Worm (Caenorhabditis elegans): Measurements from ENCODE around the gene nhr-63.

The nhr-63 gene

DNA sequence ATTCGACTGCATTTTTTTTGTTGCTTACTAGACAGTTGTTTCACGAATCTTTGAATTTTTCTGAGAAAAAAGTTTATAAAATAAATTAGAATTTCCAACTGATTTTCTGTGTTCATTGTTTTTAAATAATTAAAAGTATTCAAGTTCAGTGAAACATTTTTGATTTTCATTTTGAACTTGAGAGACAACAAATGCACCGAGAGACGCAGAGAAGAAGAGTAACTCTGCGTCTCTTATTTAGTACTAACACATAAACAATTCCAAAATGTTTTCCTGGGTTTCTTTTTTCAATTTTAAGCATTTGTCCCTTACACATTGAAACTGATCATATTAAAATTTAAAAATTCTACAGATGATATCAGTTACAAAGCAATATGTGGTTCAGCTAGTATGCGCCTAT, 42.9 kb upstream of the nhr-63 start:
- TF ChIP-seq mes-2 (tag; optimal IDR thresholded peaks at IDR 0.05; ENCODE audit: poor library complexity, severe bottlenecking) (no peak), nhr-48 (tag; optimal IDR thresholded peaks at IDR 0.05) (peak; percentile 26)

DNA sequence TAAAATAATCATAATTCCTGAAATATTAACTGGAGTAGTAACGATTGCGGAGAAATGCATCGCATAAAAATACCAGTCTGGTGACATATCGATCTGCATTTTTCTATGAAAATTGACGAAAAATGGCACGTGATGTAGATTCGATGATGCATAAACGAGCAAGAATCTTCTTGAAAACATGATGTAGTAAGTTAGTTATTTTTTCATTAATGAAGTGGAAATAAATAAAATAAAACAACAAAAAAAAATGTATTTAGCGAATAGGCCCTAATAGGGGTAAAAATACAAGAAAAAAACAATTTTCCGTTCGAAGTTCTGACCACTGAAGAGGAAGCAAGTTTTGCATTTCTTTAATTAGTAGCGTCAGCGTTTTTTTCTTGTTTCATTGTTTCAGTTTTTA, 37.3 kb upstream of the nhr-63 start, which contains the start of gene sri-2:
Gene sri-2 (minus strand): TSS at position 101 of the 400 bp plus-strand sequence.
- TF ChIP-seq egl-43 (GFP tag; IDR thresholded peaks at IDR 0.05) (no peak), aha-1 (tag) (peak; percentile 21), ceh-44 (GFP tag; IDR thresholded peaks at IDR 0.05) (no peak)

DNA sequence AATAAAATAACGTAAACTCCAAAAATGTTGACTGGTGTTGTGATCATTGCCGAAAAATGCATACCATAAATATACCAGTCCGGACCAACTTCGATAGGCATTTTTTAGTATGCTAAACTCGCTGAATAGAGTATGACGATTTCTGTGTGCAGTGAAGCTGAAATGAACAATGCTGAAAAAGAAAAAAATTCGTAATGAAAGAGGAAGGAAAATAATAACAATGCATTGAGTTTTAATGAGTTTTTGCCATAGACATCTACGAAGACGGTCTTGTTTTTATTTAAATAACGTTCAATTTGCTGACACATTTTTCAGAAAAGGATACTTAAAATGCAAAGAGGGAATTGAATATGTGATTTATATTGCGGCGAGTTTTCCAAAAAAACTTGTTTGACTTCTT, 34.8 kb upstream of the nhr-63 start, which contains the start of gene sri-1:
Gene sri-1 (minus strand): TSS at position 101 of the 400 bp plus-strand sequence.
- TF ChIP-seq dpl-1 (GFP tag; optimal IDR thresholded peaks at IDR 0.05) = no peak
- TF ChIP-seq dmd-6 (GFP tag; IDR thresholded peaks at IDR 0.05) = no peak
- TF ChIP-seq cey-2 (tag; optimal IDR thresholded peaks at IDR 0.05; ENCODE audit: borderline replicate concordance, insufficient read depth) = no peak
- TF ChIP-seq spr-1 (tag; optimal IDR thresholded peaks at IDR 0.05) = no peak
- no peak for TF ChIP-seq madf-5 (GFP tag; IDR thresholded peaks at IDR 0.05)

- TF ChIP-seq nhr-48 (tag; optimal IDR thresholded peaks at IDR 0.05) = no peak
- no peak for TF ChIP-seq lim-7 (GFP tag; IDR thresholded peaks at IDR 0.05)
- no peak for TF ChIP-seq pha-4 (GFP tag; IDR thresholded peaks at IDR 0.05)
- no peak for TF ChIP-seq pha-4 (tag; optimal IDR thresholded peaks at IDR 0.05)
- TF ChIP-seq T26A8.4 (GFP tag; IDR thresholded peaks at IDR 0.05) = no peak
- TF ChIP-seq F49E8.2 (tag; optimal IDR thresholded peaks at IDR 0.05; ENCODE audit: borderline replicate concordance) = no peak
- TF ChIP-seq F44E2.7 (GFP tag; IDR thresholded peaks at IDR 0.05) = no peak
- TF ChIP-seq lir-3 (tag; optimal IDR thresholded peaks at IDR 0.05) = no peak
- no peak for TF ChIP-seq set-16 (GFP tag; IDR thresholded peaks at IDR 0.05)
- no peak for TF ChIP-seq dmd-6 (GFP tag; IDR thresholded peaks at IDR 0.05)
- no peak for TF ChIP-seq ama-1 (optimal IDR thresholded peaks at IDR 0.05)
- no peak for TF ChIP-seq hlh-11 (tag; optimal IDR thresholded peaks at IDR 0.05)
- TF ChIP-seq ZK337.2 (GFP tag; IDR thresholded peaks at IDR 0.05) = no peak
- no peak for TF ChIP-seq dpl-1 (GFP tag; optimal IDR thresholded peaks at IDR 0.05)
- TF ChIP-seq aly-2 (tag; optimal IDR thresholded peaks at IDR 0.05) = no peak
- no peak for TF ChIP-seq dve-1 (tag; optimal IDR thresholded peaks at IDR 0.05; ENCODE audit: insufficient read depth)
- no peak for TF ChIP-seq ztf-7 (tag; optimal IDR thresholded peaks at IDR 0.05)
These were observed 32.7 kb upstream of the nhr-63 start, which contains the start of gene F36G9.7 for ce11 chrV:15969653-15970052. TSS of gene F36G9.7 (minus strand) at chrV:15969753.

DNA sequence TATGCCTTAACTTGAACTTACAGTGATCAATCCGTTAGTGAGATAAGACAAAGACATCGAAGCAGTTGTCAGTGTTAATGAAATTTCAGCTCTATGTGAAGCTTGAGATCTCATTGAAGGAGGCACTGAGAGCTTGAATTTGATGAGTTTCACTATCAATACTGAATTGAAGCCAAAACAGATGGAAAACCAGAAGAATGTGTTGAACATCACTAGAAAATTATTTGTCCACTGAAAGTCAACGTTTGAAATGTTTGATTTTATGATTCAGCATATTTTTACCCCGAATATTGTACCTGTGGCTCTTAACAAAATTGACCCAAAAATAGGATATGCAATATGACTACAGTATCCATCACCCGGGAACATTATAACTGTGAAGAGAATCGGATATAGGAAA, 31.6 kb upstream of the nhr-63 start:
- no peak for TF ChIP-seq nhr-77 (tag; optimal IDR thresholded peaks at IDR 0.05)
- no peak for TF ChIP-seq gei-8 (GFP tag; optimal IDR thresholded peaks at IDR 0.05)
- peak in 1 of 2 experiments; percentile 97 for TF ChIP-seq unc-62 (GFP tag; optimal IDR thresholded peaks at IDR 0.05 in 1 of 2)
- TF ChIP-seq unc-62 (tag; optimal IDR thresholded peaks at IDR 0.05) = no peak
- no peak for TF ChIP-seq ceh-32 (tag; optimal IDR thresholded peaks at IDR 0.05; ENCODE audit: poor library complexity)
- no peak for TF ChIP-seq mes-2 (tag; optimal IDR thresholded peaks at IDR 0.05; ENCODE audit: poor library complexity, severe bottlenecking)
- no peak for TF ChIP-seq vab-7 (GFP tag; IDR thresholded peaks at IDR 0.05)
- no peak for TF ChIP-seq hif-1 (tag; optimal IDR thresholded peaks at IDR 0.05)
- TF ChIP-seq aha-1 (tag) = no peak

- TF ChIP-seq tra-1 (GFP tag; IDR thresholded peaks at IDR 0.05) (no peak), gei-8 (GFP tag; optimal IDR thresholded peaks at IDR 0.05) (no peak), nhr-237 (tag; optimal IDR thresholded peaks at IDR 0.05) (no peak), nhr-48 (tag; optimal IDR thresholded peaks at IDR 0.05) (no peak), nhr-6 (tag; optimal IDR thresholded peaks at IDR 0.05) (no peak), ctbp-1 (GFP tag; IDR thresholded peaks at IDR 0.05) (no peak), ZK546.5 (tag; optimal IDR thresholded peaks at IDR 0.05) (no peak), daf-16 (GFP tag; optimal IDR thresholded peaks at IDR 0.05) (no peak), daf-16 (tag; optimal IDR thresholded peaks at IDR 0.05) (no peak), ceh-20 (GFP tag; IDR thresholded peaks at IDR 0.05) (no peak), fos-1 (tag; optimal IDR thresholded peaks at IDR 0.05) (no peak), zfp-2 (tag; optimal IDR thresholded peaks at IDR 0.05) (no peak), snpc-4 (tag; optimal IDR thresholded peaks at IDR 0.05) (no peak), lin-13 (GFP tag; optimal IDR thresholded peaks at IDR 0.05) (no peak), Y75B8A.6 (GFP tag; IDR thresholded peaks at IDR 0.05) (no peak)
These were observed 29.9 kb upstream of the nhr-63 start, which contains the start of gene sru-23 for ce11 chrV:15972484-15972883. TSS of gene sru-23 (minus strand) at chrV:15972584.

Data from whole organism, L4 larva.